Fruit fly (Drosophila melanogaster) whole organism, embryonic: Measurements from ENCODE around the gene CG17744.

Experiments
- Atf-2 ChIP-seq: fragments of 200-800 bp; sonication (Bioruptor generic); optimal IDR thresholded peaks from 2 replicates; lab custom pipeline; 2016; ENCODE audit warnings: missing biosample characterization, missing genetic modification characterization
- BEAF-32 ChIP-seq: fragments of 200-800 bp; sonication (Bioruptor generic); optimal IDR thresholded peaks from 3 replicates; lab custom pipeline; 2017; ENCODE audit warnings: missing biosample characterization, missing genetic modification characterization, mild to moderate bottlenecking, moderate library complexity, missing genetic modification reagents
- CG10321 ChIP-seq: fragments of 200-800 bp; sonication (Bioruptor generic); IDR thresholded peaks from 2 replicates; pipeline ENCODE4 v1.3.6; 2022; ENCODE audit warnings: missing biosample characterization, missing genetic modification characterization
- CG10462 ChIP-seq: fragments of 200-800 bp; sonication (Bioruptor generic); optimal IDR thresholded peaks from 2 replicates; lab custom pipeline; 2016; ENCODE audit warnings: missing biosample characterization, missing genetic modification characterization
- CG10543 ChIP-seq: fragments of 200-800 bp; sonication (Bioruptor generic); optimal IDR thresholded peaks from 3 replicates; lab custom pipeline; 2017; ENCODE audit warnings: missing biosample characterization, mild to moderate bottlenecking, missing genetic modification characterization, moderate library complexity
- CG14965 ChIP-seq: fragments of 200-800 bp; sonication (Bioruptor generic); optimal IDR thresholded peaks from 2 replicates; lab custom pipeline; 2016; ENCODE audit warnings: missing biosample characterization, missing genetic modification characterization, borderline replicate concordance
- CG15073 ChIP-seq: fragments of 200-800 bp; sonication (Bioruptor generic); optimal IDR thresholded peaks from 2 replicates; lab custom pipeline; 2016; ENCODE audit warnings: missing biosample characterization, missing genetic modification characterization
- CG1602 ChIP-seq: fragments of 200-800 bp; sonication (Bioruptor generic); optimal IDR thresholded peaks from 3 replicates; lab custom pipeline; 2016; ENCODE audit warnings: missing biosample characterization, missing genetic modification characterization
- CG17186 ChIP-seq: fragments of 200-800 bp; sonication (Bioruptor generic); optimal IDR thresholded peaks from 3 replicates; lab custom pipeline; 2017; ENCODE audit warnings: missing biosample characterization, missing genetic modification reagents, missing genetic modification characterization
- CG17612 ChIP-seq: fragments of 200-800 bp; sonication (Bioruptor generic); IDR thresholded peaks from 2 replicates; pipeline ENCODE4 v1.3.6; 2022; ENCODE audit warnings: missing biosample characterization, missing genetic modification characterization
- CG1832 ChIP-seq: fragments of 200-800 bp; sonication (Bioruptor generic); optimal IDR thresholded peaks from 2 replicates; lab custom pipeline; 2017; ENCODE audit warnings: missing biosample characterization, mild to moderate bottlenecking, missing genetic modification characterization, inconsistent platforms
- CG18476 ChIP-seq: fragments of 200-800 bp; sonication (Bioruptor generic); optimal IDR thresholded peaks from 2 replicates; lab custom pipeline; 2016; ENCODE audit warnings: missing biosample characterization, mild to moderate bottlenecking, missing genetic modification characterization
- CG2199 ChIP-seq: fragments of 200-800 bp; sonication (Bioruptor generic); IDR thresholded peaks from 3 replicates; pipeline ENCODE4 v1.3.6; 2022; ENCODE audit warnings: missing biosample characterization, missing genetic modification characterization
- CG2202 ChIP-seq: fragments of 200-800 bp; sonication (Bioruptor generic); optimal IDR thresholded peaks from 2 replicates; lab custom pipeline; 2018; ENCODE audit warnings: missing biosample characterization, mild to moderate bottlenecking, missing genetic modification characterization
- CG31388 ChIP-seq: fragments of 200-800 bp; sonication (Bioruptor generic); optimal IDR thresholded peaks from 2 replicates; lab custom pipeline; 2016; ENCODE audit warnings: missing biosample characterization, missing genetic modification characterization
- CG42726 ChIP-seq: fragments of 200-800 bp; sonication (Bioruptor generic); IDR thresholded peaks from 2 replicates; pipeline ENCODE4 v1.3.6; 2022; ENCODE audit warnings: missing biosample characterization, missing genetic modification characterization; ENCODE audit not compliant: partially characterized antibody
- CG43689 ChIP-seq: fragments of 200-800 bp; sonication (Bioruptor generic); IDR thresholded peaks from 2 replicates; pipeline ENCODE4 v1.3.6; 2022; ENCODE audit warnings: missing biosample characterization, missing genetic modification characterization
- CG6765 ChIP-seq: fragments of 200-800 bp; sonication (Bioruptor generic); optimal IDR thresholded peaks from 3 replicates; lab custom pipeline; 2017; ENCODE audit warnings: missing biosample characterization, mild to moderate bottlenecking, missing genetic modification characterization
- CG7786 ChIP-seq: fragments of 200-800 bp; sonication (Bioruptor generic); optimal IDR thresholded peaks from 2 replicates; lab custom pipeline; 2016; ENCODE audit warnings: missing biosample characterization, missing genetic modification characterization
- CG7839 ChIP-seq: fragments of 200-800 bp; sonication (Bioruptor generic); optimal IDR thresholded peaks from 3 replicates; lab custom pipeline; 2018; ENCODE audit warnings: missing biosample characterization, mild to moderate bottlenecking, missing genetic modification characterization, moderate library complexity
- CG7963 ChIP-seq: fragments of 200-800 bp; sonication (Bioruptor generic); IDR thresholded peaks from 3 replicates; pipeline ENCODE4 v1.3.6; 2022; ENCODE audit warnings: missing biosample characterization, missing genetic modification characterization; ENCODE audit not compliant: partially characterized antibody
- CG8478 ChIP-seq: fragments of >200 bp; optimal IDR thresholded peaks from 2 replicates; lab custom pipeline; 2018
- CG9727 ChIP-seq: fragments of 200-800 bp; sonication (Bioruptor generic); optimal IDR thresholded peaks from 3 replicates; lab custom pipeline; 2017; ENCODE audit warnings: missing biosample characterization, mild to moderate bottlenecking, missing genetic modification characterization
- CoRest ChIP-seq: fragments of 200-800 bp; sonication (Bioruptor generic); optimal IDR thresholded peaks from 3 replicates; lab custom pipeline; 2018; ENCODE audit warnings: missing biosample characterization, mild to moderate bottlenecking, missing genetic modification characterization, moderate library complexity
- Deaf1 ChIP-seq: fragments of 200-800 bp; optimal IDR thresholded peaks from 3 replicates; lab custom pipeline; 2019; ENCODE audit warnings: missing biosample characterization, mild to moderate bottlenecking, missing genetic modification characterization, moderate library complexity
- Doc2 ChIP-seq: fragments of 200-800 bp; sonication (Bioruptor generic); IDR thresholded peaks from 2 replicates; pipeline ENCODE4 v1.3.6; 2022; ENCODE audit warnings: missing biosample characterization, missing genetic modification characterization
- E2f1 ChIP-seq: fragments of 200-800 bp; sonication (Bioruptor generic); IDR thresholded peaks from 2 replicates; pipeline ENCODE4 v1.3.6; 2022; ENCODE audit warnings: missing biosample characterization, missing genetic modification characterization
- Fer2 ChIP-seq: fragments of 200-800 bp; sonication (Bioruptor generic); optimal IDR thresholded peaks from 2 replicates; lab custom pipeline; 2018; ENCODE audit warnings: missing biosample characterization, mild to moderate bottlenecking, missing genetic modification characterization, moderate library complexity
- Hr78 ChIP-seq, 2 experiments: fragments of 200-800 bp in 1 of 2; fragments of >200 bp in 1 of 2; sonication (Bioruptor generic) in 1 of 2; optimal IDR thresholded peaks; 2 replicates each; lab custom pipeline; 2017 to 2019; ENCODE audit warnings: missing biosample characterization in 2 of 2, missing genetic modification characterization in 2 of 2, mild to moderate bottlenecking in 1 of 2, moderate library complexity in 1 of 2
- Kr ChIP-seq: fragments of 200-800 bp; sonication (Bioruptor generic); optimal IDR thresholded peaks from 2 replicates; lab custom pipeline; 2017; ENCODE audit warnings: missing biosample characterization, mild to moderate bottlenecking, missing genetic modification characterization
- Mes4 ChIP-seq: fragments of 200-800 bp; sonication (Bioruptor generic); optimal IDR thresholded peaks from 2 replicates; lab custom pipeline; 2016; ENCODE audit warnings: missing biosample characterization, missing genetic modification characterization
- Nf-YA ChIP-seq: fragments of 200-800 bp; sonication (Bioruptor generic); IDR thresholded peaks from 2 replicates; pipeline ENCODE4 v1.3.6; 2022; ENCODE audit warnings: missing biosample characterization, missing genetic modification characterization
- Pdp1 ChIP-seq, 2 experiments: fragments of 200-800 bp; sonication (Bioruptor generic); optimal IDR thresholded peaks; 3 replicates each; lab custom pipeline; 2016; ENCODE audit warnings: missing biosample characterization in 2 of 2, missing genetic modification characterization in 2 of 2, mild to moderate bottlenecking in 1 of 2, moderate library complexity in 1 of 2
- Rx ChIP-seq: fragments of 200-800 bp; sonication (Bioruptor generic); IDR thresholded peaks from 2 replicates; pipeline ENCODE4 v1.3.6; 2022; ENCODE audit warnings: missing biosample characterization, missing genetic modification characterization
- YL-1 ChIP-seq: fragments of 200-800 bp; sonication (Bioruptor generic); optimal IDR thresholded peaks from 3 replicates; lab custom pipeline; 2017; ENCODE audit warnings: missing biosample characterization, mild to moderate bottlenecking, missing genetic modification characterization
- al ChIP-seq: fragments of 200-800 bp; sonication (Bioruptor generic); IDR thresholded peaks from 2 replicates; pipeline ENCODE4 v1.3.6; 2022; ENCODE audit warnings: missing biosample characterization, missing genetic modification characterization
- bab2 ChIP-seq: fragments of 200-800 bp; sonication (Bioruptor generic); optimal IDR thresholded peaks from 2 replicates; lab custom pipeline; 2016; ENCODE audit warnings: missing biosample characterization, missing genetic modification characterization
- btn ChIP-seq: fragments of 200-800 bp; sonication (Bioruptor generic); optimal IDR thresholded peaks from 2 replicates; lab custom pipeline; 2016; ENCODE audit warnings: missing biosample characterization, missing genetic modification characterization
- ci ChIP-seq: fragments of 200-800 bp; sonication (Bioruptor generic); IDR thresholded peaks from 3 replicates; pipeline ENCODE4 v1.3.6; 2022; ENCODE audit warnings: missing biosample characterization, missing genetic modification characterization
- corto ChIP-seq: fragments of 200-800 bp; sonication (Bioruptor generic); optimal IDR thresholded peaks from 2 replicates; lab custom pipeline; 2016; ENCODE audit warnings: missing biosample characterization, mild to moderate bottlenecking, missing genetic modification characterization, moderate library complexity
- cwo ChIP-seq: fragments of 200-800 bp; sonication (Bioruptor generic); optimal IDR thresholded peaks from 3 replicates; lab custom pipeline; 2017; ENCODE audit warnings: missing biosample characterization, missing genetic modification characterization, mild to moderate bottlenecking, moderate library complexity, missing genetic modification reagents
- gt ChIP-seq: fragments of 200-800 bp; sonication (Bioruptor generic); IDR thresholded peaks from 2 replicates; pipeline ENCODE4 v1.3.6; 2022; ENCODE audit warnings: missing biosample characterization, missing genetic modification characterization
- hkb ChIP-seq, 2 experiments: fragments of 200-800 bp in 1 of 2; fragments of >200 bp in 1 of 2; sonication (Bioruptor generic) in 1 of 2; IDR thresholded peaks in 1 of 2; optimal IDR thresholded peaks in 1 of 2; 2 replicates each; pipeline versions ENCODE4 v1.3.6 to Lab custom; 2017 to 2022; ENCODE audit warnings: missing biosample characterization in 1 of 2, missing genetic modification characterization in 1 of 2
- lab ChIP-seq: fragments of 200-800 bp; sonication (Bioruptor generic); optimal IDR thresholded peaks from 3 replicates; lab custom pipeline; 2017; ENCODE audit warnings: missing biosample characterization, missing genetic modification characterization, mild to moderate bottlenecking, moderate library complexity, missing genetic modification reagents
- oc ChIP-seq: fragments of 200-800 bp; sonication (Bioruptor generic); optimal IDR thresholded peaks from 2 replicates; lab custom pipeline; 2018; ENCODE audit warnings: missing biosample characterization, mild to moderate bottlenecking, missing genetic modification characterization, moderate library complexity
- psq ChIP-seq: fragments of 200-800 bp; sonication (Bioruptor generic); optimal IDR thresholded peaks from 2 replicates; lab custom pipeline; 2017; ENCODE audit warnings: missing biosample characterization, missing genetic modification characterization
- twi ChIP-seq: fragments of 200-800 bp; optimal IDR thresholded peaks from 2 replicates; lab custom pipeline; 2019; ENCODE audit warnings: missing biosample characterization, mild to moderate bottlenecking, missing genetic modification characterization, moderate library complexity
- unpg ChIP-seq: fragments of 200-800 bp; sonication (Bioruptor generic); optimal IDR thresholded peaks from 3 replicates; lab custom pipeline; 2018; ENCODE audit warnings: missing biosample characterization, mild to moderate bottlenecking, missing genetic modification characterization, moderate library complexity
- z ChIP-seq: fragments of 200-800 bp; sonication (Bioruptor generic); IDR thresholded peaks from 3 replicates; pipeline ENCODE4 v1.3.6; 2022; ENCODE audit warnings: missing biosample characterization, missing genetic modification characterization
- zfh2 ChIP-seq: fragments of 200-800 bp; sonication (Bioruptor generic); optimal IDR thresholded peaks from 2 replicates; lab custom pipeline; 2016; ENCODE audit warnings: missing biosample characterization, missing genetic modification characterization

CG17744 gene

dm6 chr3L:6981823-6982222 is 44.8 kb downstream of the CG17744 start (continued):
- TF ChIP-seq Hr78 (GFP tag; optimal IDR thresholded peaks at IDR 0.05; lab: Kevin White, UChicago) (no peak), CG17186 (GFP tag; lab: Kevin White, UChicago) (no peak), CG18476 (GFP tag; lab: Kevin White, UChicago) (no peak), CG14965 (GFP tag; lab: Kevin White, UChicago) (no peak), lab (GFP tag; lab: Kevin White, UChicago) (peak; percentile 15), CG2202 (tag; lab: Kevin White, UChicago) (peak; percentile 43), BEAF-32 (GFP tag; lab: Kevin White, UChicago) (no peak), gt (GFP tag; lab: Robert Waterston, UW) (no peak), CG1602 (GFP tag; lab: Kevin White, UChicago) (peak; percentile 55), al (no peak), Mes4 (GFP tag; lab: Kevin White, UChicago) (no peak), corto (no peak), Fer2 (tag; lab: Kevin White, UChicago) (no peak), CG10462 (peak; percentile 32), CG9727 (GFP tag; lab: Kevin White, UChicago) (peak; percentile 87), CG15073 (GFP tag; lab: Kevin White, UChicago) (no peak), hkb (optimal IDR thresholded peaks at IDR 0.05; lab: Kevin White, UChicago) (no peak), hkb (GFP tag; IDR thresholded peaks at IDR 0.05; lab: Robert Waterston, UW) (0 out of 2 replicates have a peak, but pooled peaks have one; percentile 29), Atf-2 (GFP tag; lab: Kevin White, UChicago) (no peak), CG42726 (GFP tag; lab: Robert Waterston, UW) (no peak), bab2 (peak; percentile 44), CG43689 (GFP tag; lab: Robert Waterston, UW) (no peak), E2f1 (GFP tag; lab: Robert Waterston, UW) (0 out of 2 replicates have a peak, but pooled peaks have one; percentile 42), Rx (GFP tag; lab: Robert Waterston, UW) (no peak), CG7963 (GFP tag; lab: Robert Waterston, UW) (no peak), CG10321 (GFP tag; lab: Robert Waterston, UW) (no peak), btn (GFP tag; lab: Kevin White, UChicago) (peak; percentile 18), CG31388 (no peak), oc (peak; percentile 47), CG7839 (tag; lab: Kevin White, UChicago) (peak; percentile 65), Kr (GFP tag; lab: Kevin White, UChicago) (no peak), CG6765 (no peak), CoRest (tag; lab: Kevin White, UChicago) (peak; percentile 71), zfh2 (GFP tag; lab: Kevin White, UChicago) (no peak), CG10543 (GFP tag; lab: Kevin White, UChicago) (no peak), YL-1 (no peak), CG7786 (GFP tag; lab: Kevin White, UChicago) (no peak), CG17612 (no peak)

- no peak for TF ChIP-seq Nf-YA (GFP tag; lab: Robert Waterston, UW)
- peak; percentile 6 for TF ChIP-seq Deaf1
- TF ChIP-seq Pdp1 (GFP tag; optimal IDR thresholded peaks at IDR 0.05; lab: Kevin White, UChicago), result no peak
- TF ChIP-seq CG10321 (GFP tag; lab: Robert Waterston, UW), result peak; percentile 81
- TF ChIP-seq CG10543 (GFP tag; lab: Kevin White, UChicago), result peak; percentile 38
- peak; percentile 79 for TF ChIP-seq twi (tag; lab: Kevin White, UChicago)
- no peak for TF ChIP-seq psq (GFP tag; lab: Kevin White, UChicago)
- no peak for TF ChIP-seq z (GFP tag; lab: Robert Waterston, UW)
- TF ChIP-seq CG1832 (GFP tag; lab: Kevin White, UChicago), result peak; percentile 71
- TF ChIP-seq cwo (GFP tag; lab: Kevin White, UChicago), result peak; percentile 53
- TF ChIP-seq ci (GFP tag; lab: Robert Waterston, UW), result peak; percentile 80
- TF ChIP-seq CG2199 (GFP tag; lab: Robert Waterston, UW), result 0 out of 3 replicates have a peak, but pooled peaks have one; percentile 52
- TF ChIP-seq Doc2, result no peak
- no peak for TF ChIP-seq unpg
- peak; percentile 28 for TF ChIP-seq CG8478 (lab: Kevin White, UChicago)
Observed at dm6 chr3L:6981109-6981741, 45.4 kb downstream of the CG17744 start.
